Fruit fly (Drosophila melanogaster) whole organism, prepupa: ENCODE data around the gene fliI.

Experiments
- Blimp-1 ChIP-seq: fragments of 200-800 bp; sonication (Bioruptor generic); optimal IDR thresholded peaks from 3 replicates; lab custom pipeline; 2017; ENCODE audit warnings: missing biosample characterization, missing genetic modification characterization, mild to moderate bottlenecking, moderate library complexity, missing genetic modification reagents
- CG10669 ChIP-seq: fragments of 200-800 bp; sonication (Bioruptor generic); optimal IDR thresholded peaks from 3 replicates; lab custom pipeline; 2018; ENCODE audit warnings: missing biosample characterization, mild to moderate bottlenecking, missing genetic modification characterization, moderate library complexity
- CG11294 ChIP-seq: fragments of 200-800 bp; sonication (Bioruptor generic); IDR thresholded peaks from 2 replicates; pipeline ENCODE4 v1.3.6; 2022; ENCODE audit warnings: missing biosample characterization, missing genetic modification characterization
- CG11902 ChIP-seq: fragments of 200-800 bp; sonication (Bioruptor generic); optimal IDR thresholded peaks from 3 replicates; lab custom pipeline; 2016; ENCODE audit warnings: missing biosample characterization, missing genetic modification characterization
- CG1621 ChIP-seq: fragments of 200-800 bp; sonication (Bioruptor generic); optimal IDR thresholded peaks from 3 replicates; lab custom pipeline; 2018; ENCODE audit warnings: missing biosample characterization, mild to moderate bottlenecking, missing genetic modification characterization
- CG16779 ChIP-seq: fragments of 200-800 bp; sonication (Bioruptor generic); optimal IDR thresholded peaks from 3 replicates; lab custom pipeline; 2017; ENCODE audit warnings: missing biosample characterization, mild to moderate bottlenecking, missing genetic modification characterization
- CG3032 ChIP-seq: fragments of 200-800 bp; optimal IDR thresholded peaks from 2 replicates; lab custom pipeline; 2019; ENCODE audit warnings: missing biosample characterization, mild to moderate bottlenecking, missing genetic modification characterization, moderate library complexity
- CG32006 ChIP-seq: fragments of 200-800 bp; sonication (Bioruptor generic); optimal IDR thresholded peaks from 3 replicates; lab custom pipeline; 2017; ENCODE audit warnings: missing biosample characterization, mild to moderate bottlenecking, missing genetic modification characterization
- CG6276 ChIP-seq: fragments of 200-800 bp; sonication (Bioruptor generic); optimal IDR thresholded peaks from 2 replicates; lab custom pipeline; 2017; ENCODE audit warnings: missing biosample characterization, mild to moderate bottlenecking, missing genetic modification characterization
- CG6792 ChIP-seq: fragments of 200-800 bp; sonication (Bioruptor generic); optimal IDR thresholded peaks from 3 replicates; lab custom pipeline; 2016; ENCODE audit warnings: missing biosample characterization, missing genetic modification characterization
- CG6808 ChIP-seq: fragments of 200-800 bp; sonication (Bioruptor generic); optimal IDR thresholded peaks from 3 replicates; lab custom pipeline; 2017; ENCODE audit warnings: missing biosample characterization, missing genetic modification characterization, mild to moderate bottlenecking, moderate library complexity, missing genetic modification reagents
- CG6854 ChIP-seq: fragments of 200-800 bp; sonication (Bioruptor generic); optimal IDR thresholded peaks from 2 replicates; lab custom pipeline; 2017; ENCODE audit warnings: missing biosample characterization, mild to moderate bottlenecking, missing genetic modification characterization
- CG8119 ChIP-seq: fragments of 200-800 bp; sonication (Bioruptor generic); IDR thresholded peaks from 3 replicates; pipeline ENCODE4 v1.3.6; 2022; ENCODE audit warnings: missing biosample characterization, missing genetic modification characterization
- CG9139 ChIP-seq: fragments of 200-800 bp; sonication (Bioruptor generic); optimal IDR thresholded peaks from 3 replicates; lab custom pipeline; 2017; ENCODE audit warnings: missing biosample characterization, mild to moderate bottlenecking, missing genetic modification characterization
- Eip75B ChIP-seq: fragments of 200-800 bp; sonication (Bioruptor generic); optimal IDR thresholded peaks from 3 replicates; lab custom pipeline; 2016; ENCODE audit warnings: missing biosample characterization, missing genetic modification characterization
- Eip78C ChIP-seq: fragments of 200-800 bp; sonication (Bioruptor generic); peaks from one replicate; lab custom pipeline; 2016; ENCODE audit warnings: missing biosample characterization, missing genetic modification characterization
- Ets96B ChIP-seq: fragments of 200-800 bp; optimal IDR thresholded peaks from 2 replicates; lab custom pipeline; 2019; ENCODE audit warnings: missing biosample characterization, mild to moderate bottlenecking, missing genetic modification characterization, moderate library complexity
- Hr38 ChIP-seq: sonication (Bioruptor generic); optimal IDR thresholded peaks from 2 replicates; lab custom pipeline; 2016; ENCODE audit warnings: missing biosample characterization, missing genetic modification characterization
- Lpt ChIP-seq: fragments of 200-800 bp; sonication (Bioruptor generic); optimal IDR thresholded peaks from 3 replicates; lab custom pipeline; 2016; ENCODE audit warnings: missing biosample characterization, missing genetic modification characterization
- OdsH ChIP-seq: fragments of 200-800 bp; sonication (Bioruptor generic); optimal IDR thresholded peaks from 3 replicates; lab custom pipeline; 2016; ENCODE audit warnings: missing biosample characterization, missing genetic modification characterization
- Smox ChIP-seq: fragments of 200-800 bp; sonication (Bioruptor generic); optimal IDR thresholded peaks from 3 replicates; lab custom pipeline; 2016; ENCODE audit warnings: missing biosample characterization, missing genetic modification characterization
- Sox14 ChIP-seq: fragments of 200-800 bp; sonication (Bioruptor generic); optimal IDR thresholded peaks from 3 replicates; lab custom pipeline; 2016; ENCODE audit warnings: missing biosample characterization, missing genetic modification characterization
- Sox15 ChIP-seq: fragments of 200-800 bp; sonication (Bioruptor generic); optimal IDR thresholded peaks from 3 replicates; lab custom pipeline; 2016; ENCODE audit warnings: missing biosample characterization, missing genetic modification characterization
- achi ChIP-seq: fragments of 200-800 bp; sonication (Bioruptor generic); optimal IDR thresholded peaks from 3 replicates; lab custom pipeline; 2016; ENCODE audit warnings: missing biosample characterization, missing genetic modification characterization
- acj6 ChIP-seq: fragments of 200-800 bp; sonication (Bioruptor generic); optimal IDR thresholded peaks from 3 replicates; lab custom pipeline; 2016; ENCODE audit warnings: missing biosample characterization, missing genetic modification characterization
- cyc ChIP-seq: fragments of 200-800 bp; sonication (Bioruptor generic); optimal IDR thresholded peaks from 3 replicates; lab custom pipeline; 2016; ENCODE audit warnings: missing biosample characterization, missing genetic modification characterization
- dac ChIP-seq: fragments of 200-800 bp; sonication (Bioruptor generic); optimal IDR thresholded peaks from 2 replicates; lab custom pipeline; 2017; ENCODE audit warnings: missing biosample characterization, mild to moderate bottlenecking, missing genetic modification characterization
- dsx ChIP-seq: fragments of 200-800 bp; optimal IDR thresholded peaks from 3 replicates; lab custom pipeline; 2019; ENCODE audit warnings: missing biosample characterization, mild to moderate bottlenecking, missing genetic modification characterization, moderate library complexity; ENCODE audit not compliant: poor library complexity, severe bottlenecking
- esn ChIP-seq: fragments of 200-800 bp; sonication (Bioruptor generic); optimal IDR thresholded peaks from 2 replicates; lab custom pipeline; 2016; ENCODE audit warnings: missing biosample characterization, mild to moderate bottlenecking, missing genetic modification characterization, moderate library complexity
- fd85E ChIP-seq: fragments of 200-800 bp; sonication (Bioruptor generic); optimal IDR thresholded peaks from 3 replicates; lab custom pipeline; 2016; ENCODE audit warnings: missing biosample characterization, missing genetic modification characterization
- fkh ChIP-seq: fragments of 200-800 bp; sonication (Bioruptor generic); optimal IDR thresholded peaks from 3 replicates; lab custom pipeline; 2017; ENCODE audit warnings: missing biosample characterization, mild to moderate bottlenecking, missing genetic modification characterization, moderate library complexity
- lz ChIP-seq: fragments of 200-800 bp; sonication (Bioruptor generic); optimal IDR thresholded peaks from 3 replicates; lab custom pipeline; 2016; ENCODE audit warnings: missing biosample characterization, missing genetic modification characterization
- pdm3 ChIP-seq: fragments of 200-800 bp; sonication (Bioruptor generic); optimal IDR thresholded peaks from 3 replicates; lab custom pipeline; 2016; ENCODE audit warnings: missing biosample characterization, missing genetic modification characterization
- spab ChIP-seq: fragments of 200-800 bp; sonication (Bioruptor generic); optimal IDR thresholded peaks from 2 replicates; lab custom pipeline; 2017; ENCODE audit warnings: missing biosample characterization, mild to moderate bottlenecking, missing genetic modification characterization, missing genetic modification reagents
- ss ChIP-seq, 2 experiments: fragments of 200-800 bp; sonication (Bioruptor generic); optimal IDR thresholded peaks; 2 replicates in 1 of 2; 3 replicates in 1 of 2; lab custom pipeline; 2017 to 2018; ENCODE audit warnings: mild to moderate bottlenecking in 2 of 2, missing biosample characterization in 2 of 2, missing genetic modification characterization in 2 of 2, moderate library complexity in 1 of 2
- svp ChIP-seq: fragments of 200-800 bp; sonication (Bioruptor generic); peaks from one replicate; lab custom pipeline; 2016; ENCODE audit warnings: missing biosample characterization, missing genetic modification characterization
- topi ChIP-seq: fragments of 200-800 bp; sonication (Bioruptor generic); optimal IDR thresholded peaks from 3 replicates; lab custom pipeline; 2016; ENCODE audit warnings: missing biosample characterization, missing genetic modification characterization
- vri ChIP-seq: fragments of 200-800 bp; sonication (Bioruptor generic); optimal IDR thresholded peaks from 3 replicates; lab custom pipeline; 2016; ENCODE audit warnings: missing biosample characterization, mild to moderate bottlenecking, missing genetic modification characterization

The fliI gene

dm6 chrX:21357810-21358671, 18.5 kb downstream of the fliI start, which contains the start of gene Septin1 (continued):
- no peak for TF ChIP-seq CG6792 (GFP tag; lab: Kevin White, UChicago)
- TF ChIP-seq dsx (GFP tag; lab: Kevin White, UChicago): no peak
- no peak for TF ChIP-seq pdm3
- TF ChIP-seq OdsH: no peak
- TF ChIP-seq dac (GFP tag; lab: Kevin White, UChicago): no peak
- TF ChIP-seq spab (GFP tag; lab: Kevin White, UChicago): no peak
- no peak for TF ChIP-seq CG11902
- no peak for TF ChIP-seq fd85E
- no peak for TF ChIP-seq CG11294 (GFP tag; lab: Robert Waterston, UW)
- no peak for TF ChIP-seq CG1621
- TF ChIP-seq CG16779 (tag; lab: Kevin White, UChicago): no peak
- TF ChIP-seq CG6808 (GFP tag; lab: Kevin White, UChicago): peak; percentile 4
- TF ChIP-seq CG9139 (GFP tag; lab: Kevin White, UChicago): no peak
- TF ChIP-seq esn (GFP tag; lab: Kevin White, UChicago): no peak
- TF ChIP-seq vri: no peak
- TF ChIP-seq CG10669: no peak
- no peak for TF ChIP-seq Blimp-1 (GFP tag; lab: Kevin White, UChicago)
- no peak for TF ChIP-seq lz
- TF ChIP-seq Hr38 (GFP tag; lab: Kevin White, UChicago): no peak
- TF ChIP-seq Lpt (GFP tag; lab: Kevin White, UChicago): no peak
- no peak for TF ChIP-seq Ets96B
- no peak for TF ChIP-seq Sox15 (GFP tag; lab: Kevin White, UChicago)
- TF ChIP-seq svp (GFP tag; lab: Kevin White, UChicago): peak; percentile 77
- TF ChIP-seq CG32006 (GFP tag; lab: Kevin White, UChicago): no peak
- no peak for TF ChIP-seq acj6
- peak; percentile 72 for TF ChIP-seq fkh

dm6 chrX:21362878-21363277, 23.3 kb downstream of the fliI start, which contains the start of the genes bbx and waw:
bbx (plus strand) TSS chrX:21363028.
waw (plus strand) TSS chrX:21363028.
- TF ChIP-seq CG6808 (GFP tag; lab: Kevin White, UChicago) (peak; percentile 22), achi (GFP tag; lab: Kevin White, UChicago) (no peak), ss (GFP tag; optimal IDR thresholded peaks at IDR 0.05; lab: Kevin White, UChicago) (peak in 1 of 2 experiments; percentile 25), vri (peak; percentile 99), Sox14 (peak; percentile 4), Lpt (GFP tag; lab: Kevin White, UChicago) (no peak), CG6854 (no peak), fkh (peak; percentile 98), spab (GFP tag; lab: Kevin White, UChicago) (no peak), acj6 (no peak), cyc (no peak), topi (GFP tag; lab: Kevin White, UChicago) (peak; percentile 19), CG9139 (GFP tag; lab: Kevin White, UChicago) (no peak), Smox (peak; percentile 6), CG8119 (no peak), CG6792 (GFP tag; lab: Kevin White, UChicago) (no peak), dsx (GFP tag; lab: Kevin White, UChicago) (peak; percentile 12), Eip78C (GFP tag; lab: Kevin White, UChicago) (peak; percentile 71), Hr38 (GFP tag; lab: Kevin White, UChicago) (no peak), CG6276 (no peak), CG3032 (peak; percentile 19), svp (GFP tag; lab: Kevin White, UChicago) (peak; percentile 36), CG11294 (GFP tag; lab: Robert Waterston, UW) (no peak), Eip75B (GFP tag; lab: Kevin White, UChicago) (peak; percentile 17), esn (GFP tag; lab: Kevin White, UChicago) (peak; percentile 42)
